Fruit fly (Drosophila melanogaster): ENCODE measurements around the gene Scsalpha1.

Scsalpha1 gene

DNA sequence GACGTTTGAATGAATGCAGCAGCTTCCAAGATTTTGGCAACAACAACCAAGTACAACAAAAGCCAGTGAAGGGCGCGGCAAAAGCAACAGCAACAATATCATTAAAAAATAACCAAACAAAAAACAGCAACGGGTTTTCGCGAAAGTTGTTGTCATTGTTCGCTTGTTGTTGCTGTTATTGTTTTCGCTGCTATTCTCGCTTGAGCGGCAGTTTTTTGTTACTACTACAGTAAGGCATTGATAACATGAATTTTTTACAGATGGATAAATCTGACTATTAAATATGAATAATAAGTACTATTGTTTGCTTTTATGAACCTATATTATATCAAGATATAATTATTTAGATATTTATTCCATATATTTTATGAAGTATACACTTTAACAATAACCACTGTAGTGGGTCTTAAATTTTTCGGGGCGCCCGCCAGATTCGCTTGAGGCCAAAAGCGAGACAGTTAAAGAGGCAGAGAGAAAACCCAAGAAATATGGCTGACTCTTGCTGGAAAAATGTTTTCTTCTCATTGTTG, 42.5 kb upstream of the Scsalpha1 start (continued):
- TF ChIP-seq jigr1 (GFP tag; IDR thresholded peaks at IDR 0.05) (0 out of 3 replicates have a peak, but pooled peaks have one; percentile 17), lov (optimal IDR thresholded peaks at IDR 0.05) (no peak), lov (GFP tag; IDR thresholded peaks at IDR 0.05) (0 out of 3 replicates have a peak, but pooled peaks have one; percentile 19), caup (GFP tag; optimal IDR thresholded peaks at IDR 0.05; ENCODE audit: severe bottlenecking) (peak; percentile 74), D19B (GFP tag; optimal IDR thresholded peaks at IDR 0.05) (peak; percentile 36), Optix (GFP tag; IDR thresholded peaks at IDR 0.05) (no peak), CG7928 (GFP tag; optimal IDR thresholded peaks at IDR 0.05) (no peak), CG14860 (GFP tag; IDR thresholded peaks at IDR 0.05; ENCODE audit: partially characterized antibody) (no peak), HLH54F (GFP tag; optimal IDR thresholded peaks at IDR 0.05) (no peak), gro (GFP tag; optimal IDR thresholded peaks at IDR 0.05) (no peak), Gsc (GFP tag; IDR thresholded peaks at IDR 0.05) (no peak), CG13624 (GFP tag; optimal IDR thresholded peaks at IDR 0.05) (no peak), CrebB (tag; optimal IDR thresholded peaks at IDR 0.05) (peak; percentile 70), HLH4C (GFP tag; IDR thresholded peaks at IDR 0.05; ENCODE audit: partially characterized antibody) (no peak), ken (GFP tag; IDR thresholded peaks at IDR 0.05) (no peak), bcd (GFP tag; optimal IDR thresholded peaks at IDR 0.05) (peak; percentile 59), prd (optimal IDR thresholded peaks at IDR 0.05) (no peak), prd (GFP tag; IDR thresholded peaks at IDR 0.05) (peak; percentile 83), nau (GFP tag; optimal IDR thresholded peaks at IDR 0.05) (peak; percentile 35), CG12104 (GFP tag; optimal IDR thresholded peaks at IDR 0.05) (peak; percentile 27), CG11560 (tag; IDR thresholded peaks at IDR 0.05) (peak; percentile 55; the same call in 2 of the 3 replicates), amos (GFP tag; IDR thresholded peaks at IDR 0.05; ENCODE audit: partially characterized antibody) (no peak), CG31224 (GFP tag; IDR thresholded peaks at IDR 0.05) (peak; percentile 83), H15 (GFP tag; IDR thresholded peaks at IDR 0.05) (peak; percentile 73; the same call in 2 of the 3 replicates), CG8944 (GFP tag; optimal IDR thresholded peaks at IDR 0.05) (no peak), HLHmδ (GFP tag; optimal IDR thresholded peaks at IDR 0.05) (no peak), CG16813 (GFP tag; IDR thresholded peaks at IDR 0.05; ENCODE audit: partially characterized antibody) (no peak), CG11398 (GFP tag; optimal IDR thresholded peaks at IDR 0.05) (no peak), CG17186 (GFP tag; optimal IDR thresholded peaks at IDR 0.05) (no peak)

DNA sequence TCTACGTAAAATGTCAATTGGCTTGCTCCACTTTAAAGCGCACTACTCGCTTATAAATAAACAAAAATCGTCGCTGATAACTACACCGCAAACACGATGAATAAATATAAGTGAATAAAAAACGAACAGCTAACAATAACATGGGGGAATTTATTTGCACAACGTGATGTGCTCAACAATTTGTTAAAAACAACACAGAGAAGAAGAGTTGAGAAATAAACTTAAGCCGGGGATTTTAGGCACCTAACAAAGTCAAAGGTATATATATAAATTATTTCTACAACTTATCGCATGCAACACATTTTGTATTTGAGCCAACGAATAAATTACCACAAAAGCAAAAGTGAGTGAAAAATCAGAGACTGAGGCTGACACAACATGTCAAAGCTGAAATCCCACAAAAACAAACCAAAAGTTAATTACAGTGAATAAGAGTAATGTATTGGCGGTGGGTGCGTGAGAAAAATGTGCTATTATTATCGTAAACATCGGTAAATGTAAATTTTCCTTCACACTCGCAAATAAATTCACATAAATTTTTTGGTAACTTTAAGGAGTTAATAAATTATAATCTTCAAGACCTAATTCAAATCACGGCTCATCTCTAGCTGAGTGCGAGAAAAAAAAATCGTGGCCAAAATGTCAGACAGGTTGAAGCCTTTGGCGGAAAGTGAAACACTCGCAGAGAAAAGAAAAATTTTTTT, 41.6 kb upstream of the Scsalpha1 start:
- TF ChIP-seq pho (GFP tag; optimal IDR thresholded peaks at IDR 0.05) (peak; percentile 9), unpg (GFP tag; optimal IDR thresholded peaks at IDR 0.05) (peak; percentile 32), unc-4 (GFP tag; IDR thresholded peaks at IDR 0.05; ENCODE audit: partially characterized antibody) (peak; percentile 46; the same call in 1 of the 2 replicates), CG1647 (GFP tag; optimal IDR thresholded peaks at IDR 0.05) (no peak), Doc3 (GFP tag; IDR thresholded peaks at IDR 0.05; ENCODE audit: partially characterized antibody) (peak; percentile 21; the same call in 1 of the 3 replicates), Ada2b (GFP tag; IDR thresholded peaks at IDR 0.05) (peak; percentile 46; the same call in 1 of the 2 replicates), ind (GFP tag; optimal IDR thresholded peaks at IDR 0.05) (no peak), Scr (GFP tag; IDR thresholded peaks at IDR 0.05; ENCODE audit: partially characterized antibody) (peak; percentile 50), CG12236 (GFP tag; optimal IDR thresholded peaks at IDR 0.05) (no peak), CG10366 (GFP tag; IDR thresholded peaks at IDR 0.05) (peak; percentile 38; the same call in 1 of the 2 replicates), zfh2 (GFP tag; optimal IDR thresholded peaks at IDR 0.05) (peak; percentile 34), CG6765 (GFP tag; optimal IDR thresholded peaks at IDR 0.05) (no peak), CG2889 (GFP tag; IDR thresholded peaks at IDR 0.05) (0 out of 3 replicates have a peak, but pooled peaks have one; percentile 9), Atf6 (GFP tag; IDR thresholded peaks at IDR 0.05) (0 out of 2 replicates have a peak, but pooled peaks have one; percentile 29), PHDP (tag; optimal IDR thresholded peaks at IDR 0.05) (peak; percentile 26), CG12299 (tag; optimal IDR thresholded peaks at IDR 0.05) (peak; percentile 16), Antp (GFP tag; optimal IDR thresholded peaks at IDR 0.05) (no peak), sc (optimal IDR thresholded peaks at IDR 0.05) (no peak), sc (GFP tag; optimal IDR thresholded peaks at IDR 0.05) (no peak), CG10274 (GFP tag; optimal IDR thresholded peaks at IDR 0.05) (no peak), HmgZ (tag; optimal IDR thresholded peaks at IDR 0.05) (peak; percentile 29)

Data from whole organism, embryonic.